Fruit fly (Drosophila melanogaster) whole organism, pupa: ENCODE measurements around the gene Or85a.
A peak's percentile ranks its signal among the peaks of the same experiment; 100 is the strongest.

Experiments
- CG10348 ChIP-seq: fragments of 200-800 bp; sonication (Bioruptor generic); IDR thresholded peaks from 2 replicates; pipeline ENCODE4 v1.3.6; 2022; ENCODE audit warnings: missing biosample characterization, missing genetic modification characterization
- CG12605 ChIP-seq: fragments of 200-800 bp; sonication (Bioruptor generic); IDR thresholded peaks from 2 replicates; pipeline ENCODE4 v1.3.6; 2022; ENCODE audit warnings: missing biosample characterization, missing genetic modification characterization
- CG13204 ChIP-seq: fragments of 200-800 bp; sonication (Bioruptor generic); optimal IDR thresholded peaks from 2 replicates; lab custom pipeline; 2018; ENCODE audit warnings: missing biosample characterization, mild to moderate bottlenecking, missing genetic modification characterization, moderate library complexity
- CG14655 ChIP-seq: fragments of 200-800 bp; sonication (Bioruptor generic); optimal IDR thresholded peaks from 3 replicates; lab custom pipeline; 2017; ENCODE audit warnings: mild to moderate bottlenecking, missing biosample characterization, missing genetic modification reagents, missing genetic modification characterization
- CG15710 ChIP-seq: fragments of 200-800 bp; sonication (Bioruptor generic); optimal IDR thresholded peaks from 2 replicates; lab custom pipeline; 2018; ENCODE audit warnings: missing biosample characterization, mild to moderate bottlenecking, missing genetic modification characterization, moderate library complexity
- CG17806 ChIP-seq: fragments of 200-800 bp; sonication (Bioruptor generic); optimal IDR thresholded peaks from 2 replicates; lab custom pipeline; 2018; ENCODE audit warnings: missing biosample characterization, mild to moderate bottlenecking, missing genetic modification characterization, moderate library complexity
- CG32121 ChIP-seq: fragments of 200-800 bp; sonication (Bioruptor generic); IDR thresholded peaks from 2 replicates; pipeline ENCODE4 v1.3.6; 2022; ENCODE audit warnings: missing biosample characterization, missing genetic modification characterization
- CG34367 ChIP-seq: fragments of 200-800 bp; sonication (Bioruptor generic); optimal IDR thresholded peaks from 2 replicates; lab custom pipeline; 2018; ENCODE audit warnings: missing biosample characterization, mild to moderate bottlenecking, missing genetic modification characterization
- CG4496 ChIP-seq: fragments of 200-800 bp; sonication (Bioruptor generic); IDR thresholded peaks from 3 replicates; pipeline ENCODE4 v1.3.6; 2022; ENCODE audit warnings: missing biosample characterization, missing genetic modification characterization
- CG8159 ChIP-seq: fragments of 200-800 bp; sonication (Bioruptor generic); optimal IDR thresholded peaks from 3 replicates; lab custom pipeline; 2018; ENCODE audit warnings: missing biosample characterization, mild to moderate bottlenecking, missing genetic modification characterization, moderate library complexity
- CG8301 ChIP-seq: fragments of 200-800 bp; sonication (Bioruptor generic); optimal IDR thresholded peaks from 2 replicates; lab custom pipeline; 2018; ENCODE audit warnings: missing biosample characterization, mild to moderate bottlenecking, missing genetic modification characterization
- CG9948 ChIP-seq: fragments of 200-800 bp; sonication (Bioruptor generic); optimal IDR thresholded peaks from 2 replicates; lab custom pipeline; 2018; ENCODE audit warnings: missing biosample characterization, mild to moderate bottlenecking, missing genetic modification characterization, moderate library complexity
- D1 ChIP-seq: fragments of 200-800 bp; sonication (Bioruptor generic); optimal IDR thresholded peaks from 2 replicates; lab custom pipeline; 2018; ENCODE audit warnings: missing biosample characterization, mild to moderate bottlenecking, missing genetic modification characterization, moderate library complexity
- EcR ChIP-seq: fragments of 200-800 bp; sonication (Bioruptor generic); optimal IDR thresholded peaks from 3 replicates; lab custom pipeline; 2019; ENCODE audit warnings: missing biosample characterization, missing genetic modification characterization, mild to moderate bottlenecking, moderate library complexity, missing genetic modification reagents
- Ets98B ChIP-seq: fragments of 200-800 bp; sonication (Bioruptor generic); IDR thresholded peaks from 2 replicates; pipeline ENCODE4 v1.3.6; 2022; ENCODE audit warnings: missing biosample characterization, missing genetic modification characterization
- Pif1A ChIP-seq: fragments of 200-800 bp; sonication (Bioruptor generic); optimal IDR thresholded peaks from 3 replicates; lab custom pipeline; 2016; ENCODE audit warnings: missing biosample characterization, missing genetic modification characterization
- Pif1B ChIP-seq: fragments of 200-800 bp; sonication (Bioruptor generic); optimal IDR thresholded peaks from 3 replicates; lab custom pipeline; 2016; ENCODE audit warnings: missing biosample characterization, missing genetic modification characterization
- Snoo ChIP-seq: fragments of 200-800 bp; sonication (Bioruptor generic); optimal IDR thresholded peaks from 3 replicates; lab custom pipeline; 2017; ENCODE audit warnings: missing biosample characterization, mild to moderate bottlenecking, missing genetic modification characterization, inconsistent platforms
- fd96Ca ChIP-seq: fragments of 200-800 bp; sonication (Bioruptor generic); IDR thresholded peaks from 3 replicates; pipeline ENCODE4 v1.3.6; 2022; ENCODE audit warnings: missing biosample characterization, missing genetic modification characterization
- gl ChIP-seq: fragments of 200-800 bp; sonication (Bioruptor generic); optimal IDR thresholded peaks from 2 replicates; lab custom pipeline; 2018; ENCODE audit warnings: missing biosample characterization, mild to moderate bottlenecking, missing genetic modification characterization
- rn ChIP-seq: fragments of 200-800 bp; sonication (Bioruptor generic); IDR thresholded peaks from 2 replicates; pipeline ENCODE4 v1.3.6; 2022; ENCODE audit warnings: missing biosample characterization, missing genetic modification characterization

Gene Or85a

DNA sequence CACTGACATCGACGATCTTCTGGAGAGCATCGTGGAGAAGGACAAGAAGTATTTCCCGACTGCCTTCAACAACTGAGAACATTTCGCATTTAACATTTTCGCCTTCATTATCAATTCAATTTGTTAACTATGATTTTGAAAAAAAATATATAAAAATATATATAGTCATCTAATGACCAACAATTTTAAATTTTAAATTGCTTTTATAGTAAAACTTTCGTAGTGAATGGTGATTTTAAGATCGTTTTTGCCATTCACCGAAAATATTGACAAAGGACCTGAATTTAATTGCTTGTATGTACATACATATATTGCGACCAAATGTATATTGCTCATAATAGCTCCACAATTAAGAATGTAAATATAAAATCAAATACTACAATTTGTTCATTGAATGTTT lies 25.7 kb downstream of the Or85a start, which contains the start of gene CG7352:
TSS of gene CG7352 (plus strand) at position 301 of the 400 bp plus-strand sequence.
- TF ChIP-seq CG8301 (no peak), CG12605 (GFP tag; lab: Robert Waterston, UW) (no peak), CG32121 (GFP tag; lab: Robert Waterston, UW) (no peak), CG15710 (tag; lab: Kevin White, UChicago) (no peak), CG17806 (no peak), fd96Ca (GFP tag; lab: Robert Waterston, UW) (no peak), Ets98B (GFP tag; lab: Robert Waterston, UW) (no peak), CG9948 (tag; lab: Kevin White, UChicago) (no peak), CG4496 (GFP tag; lab: Robert Waterston, UW) (no peak), D1 (tag; lab: Kevin White, UChicago) (no peak), CG14655 (no peak), CG13204 (GFP tag; lab: Kevin White, UChicago) (no peak), EcR (GFP tag; lab: Kevin White, UChicago) (no peak), gl (tag; lab: Kevin White, UChicago) (no peak), Pif1A (no peak), CG10348 (no peak), Snoo (tag; lab: Kevin White, UChicago) (no peak), CG8159 (tag; lab: Kevin White, UChicago) (no peak), Pif1B (no peak)
- TF ChIP-seq, all 21 proteins: peak for 0

DNA sequence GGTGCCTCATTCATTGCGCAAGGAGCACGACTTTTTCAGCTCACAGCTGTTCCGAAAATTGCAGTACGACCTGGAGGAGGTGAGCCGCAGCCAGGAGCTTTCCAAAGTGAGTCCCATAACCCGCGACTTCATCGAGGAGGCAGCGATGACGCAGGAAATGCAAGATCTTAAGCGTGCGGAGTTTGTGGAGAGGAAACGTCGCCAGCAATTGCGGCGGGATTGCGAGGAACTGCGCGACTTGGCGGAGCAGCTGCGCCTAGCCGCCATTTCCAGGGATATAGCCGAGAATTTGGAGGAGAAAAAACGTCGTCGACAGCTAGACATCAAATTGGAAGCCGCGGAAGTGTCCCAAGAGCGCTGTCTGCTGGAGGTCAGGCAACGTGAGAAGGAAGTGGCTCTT lies 26.3 kb downstream of the Or85a start:
- TF ChIP-seq CG4496 (GFP tag; lab: Robert Waterston, UW) (no peak), CG8301 (no peak), CG13204 (GFP tag; lab: Kevin White, UChicago) (no peak), CG12605 (GFP tag; lab: Robert Waterston, UW) (no peak), CG32121 (GFP tag; lab: Robert Waterston, UW) (no peak), D1 (tag; lab: Kevin White, UChicago) (no peak), rn (no peak), CG17806 (no peak), Snoo (tag; lab: Kevin White, UChicago) (no peak), Ets98B (GFP tag; lab: Robert Waterston, UW) (no peak), CG15710 (tag; lab: Kevin White, UChicago) (no peak), CG9948 (tag; lab: Kevin White, UChicago) (no peak), CG8159 (tag; lab: Kevin White, UChicago) (no peak), EcR (GFP tag; lab: Kevin White, UChicago) (no peak)

DNA sequence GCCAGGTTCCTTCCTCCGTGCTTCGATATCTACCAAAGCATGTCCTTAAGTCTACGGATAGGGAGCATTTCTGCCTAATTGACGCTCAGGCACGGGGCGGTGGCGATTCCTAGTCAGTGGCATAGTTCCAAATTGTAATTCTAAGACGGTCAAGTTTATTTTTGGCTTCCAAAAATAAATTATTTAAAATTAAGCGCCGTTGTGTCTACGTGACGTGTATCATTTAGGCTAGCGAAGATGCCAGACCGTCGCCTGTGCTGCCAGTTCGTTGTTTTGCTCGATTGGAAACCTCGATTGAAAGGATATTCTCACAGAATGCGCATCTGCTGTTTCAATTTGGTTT lies 27.5 kb downstream of the Or85a start:
- no peak for TF ChIP-seq CG12605 (GFP tag; lab: Robert Waterston, UW)
- TF ChIP-seq Pif1B: no peak
- no peak for TF ChIP-seq CG32121 (GFP tag; lab: Robert Waterston, UW)
- TF ChIP-seq gl (tag; lab: Kevin White, UChicago): no peak

DNA sequence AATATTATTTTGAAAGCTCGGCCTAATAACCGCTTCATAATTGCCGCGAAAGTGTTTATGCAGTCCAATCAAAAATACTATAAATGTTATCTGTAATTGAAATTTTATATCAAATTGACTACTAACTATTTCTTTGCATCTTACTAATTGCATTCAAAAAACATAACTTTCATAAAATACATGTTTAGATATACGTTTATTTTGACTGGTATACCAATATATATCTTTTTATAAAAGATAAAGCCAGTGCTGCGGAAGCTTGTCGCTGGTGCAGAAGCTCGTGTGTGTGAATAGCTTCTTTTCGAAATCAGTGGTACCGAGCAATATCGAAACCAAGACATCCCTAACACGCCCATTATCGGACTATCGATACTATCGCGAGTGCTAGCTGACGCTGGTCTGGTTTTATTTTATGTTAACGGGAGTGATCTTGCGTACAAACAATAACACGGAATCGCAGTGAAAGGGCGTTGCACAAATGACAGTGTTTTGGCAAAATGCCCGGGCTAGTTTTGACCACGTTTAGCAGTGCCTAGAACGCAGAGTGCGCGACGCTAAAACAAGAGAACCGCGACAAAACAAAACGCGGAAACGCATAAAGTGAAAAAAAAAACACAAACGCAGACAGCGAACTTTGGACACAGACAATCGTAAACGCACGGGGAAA lies 28.0 kb downstream of the Or85a start, which contains the start of gene Atg13:
TSS of gene Atg13 (plus strand) at position 367 of the 667 bp plus-strand sequence.
- TF ChIP-seq CG8159 (tag; lab: Kevin White, UChicago) (peak; percentile 63), EcR (GFP tag; lab: Kevin White, UChicago) (peak; percentile 30), gl (tag; lab: Kevin White, UChicago) (peak; percentile 94), CG15710 (tag; lab: Kevin White, UChicago) (peak; percentile 42), CG12605 (GFP tag; lab: Robert Waterston, UW) (peak; percentile 87), CG14655 (no peak), Pif1B (no peak), CG34367 (peak; percentile 71), Snoo (tag; lab: Kevin White, UChicago) (peak; percentile 50), CG10348 (no peak), fd96Ca (GFP tag; lab: Robert Waterston, UW) (peak; percentile 66; the same call in 2 of the 3 replicates), CG13204 (GFP tag; lab: Kevin White, UChicago) (no peak), CG32121 (GFP tag; lab: Robert Waterston, UW) (peak; percentile 79), CG8301 (peak; percentile 83), D1 (tag; lab: Kevin White, UChicago) (no peak), CG9948 (tag; lab: Kevin White, UChicago) (peak; percentile 2), CG17806 (peak; percentile 45), CG4496 (GFP tag; lab: Robert Waterston, UW) (peak; percentile 84), Ets98B (GFP tag; lab: Robert Waterston, UW) (peak; percentile 71), rn (no peak), Pif1A (no peak)

DNA sequence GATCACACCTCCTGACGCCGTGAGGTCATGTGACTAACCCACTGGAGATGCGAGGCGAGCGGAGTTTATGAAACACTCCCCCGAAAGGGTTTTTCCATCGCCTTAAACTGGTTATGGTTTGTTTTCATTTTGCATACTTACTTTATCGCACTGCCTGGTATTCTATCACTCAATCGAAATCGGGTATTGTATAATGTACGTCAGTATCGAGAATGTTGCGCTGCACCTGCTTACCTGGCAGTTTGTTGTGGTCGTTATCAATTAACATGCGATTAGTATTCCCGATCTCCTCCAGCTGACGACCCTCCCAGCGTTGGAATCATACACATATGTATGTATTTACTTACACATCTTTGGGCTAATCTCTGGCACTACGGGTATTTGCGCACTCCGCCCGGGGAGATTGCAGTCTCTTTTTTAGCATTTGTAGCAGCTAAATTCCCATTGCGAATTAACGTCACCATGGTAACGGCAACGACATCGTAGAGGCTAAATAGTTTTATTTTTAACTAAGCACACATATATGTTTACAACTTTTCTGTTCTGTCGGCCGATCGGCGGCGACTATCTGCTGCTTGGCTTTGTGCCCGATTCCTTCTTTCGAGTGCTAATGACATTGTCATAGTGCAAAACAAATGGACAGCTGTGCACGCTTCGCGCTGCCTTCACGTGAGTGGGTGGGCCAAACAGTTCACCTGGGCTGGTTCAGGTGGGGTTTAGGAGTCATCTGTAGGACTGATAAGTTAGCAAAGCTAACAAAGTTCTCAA lies 31.6 kb downstream of the Or85a start:
- no peak for TF ChIP-seq CG17806
- no peak for TF ChIP-seq CG15710 (tag; lab: Kevin White, UChicago)
- TF ChIP-seq CG14655: no peak
- TF ChIP-seq CG4496 (GFP tag; lab: Robert Waterston, UW): no peak
- TF ChIP-seq CG8159 (tag; lab: Kevin White, UChicago): no peak
- TF ChIP-seq Pif1A: no peak
- TF ChIP-seq Snoo (tag; lab: Kevin White, UChicago): no peak
- TF ChIP-seq Ets98B (GFP tag; lab: Robert Waterston, UW): no peak
- TF ChIP-seq D1 (tag; lab: Kevin White, UChicago): no peak
- TF ChIP-seq CG34367: no peak
- no peak; the same call in 1 of the 2 replicates for TF ChIP-seq CG32121 (GFP tag; lab: Robert Waterston, UW)
- TF ChIP-seq CG12605 (GFP tag; lab: Robert Waterston, UW): no peak; the same call in 1 of the 2 replicates
- TF ChIP-seq CG9948 (tag; lab: Kevin White, UChicago): no peak
